Fruit fly (Drosophila melanogaster) whole organism, embryonic: ENCODE results near the gene CG6005.

Experiments used
- Adf1 ChIP-seq: fragments of 200-800 bp; sonication (Bioruptor generic); IDR thresholded peaks from 2 replicates; pipeline ENCODE4 v1.3.6; 2022; ENCODE audit warnings: missing biosample characterization, missing genetic modification characterization
- Blimp-1 ChIP-seq: fragments of 200-800 bp; sonication (Bioruptor generic); optimal IDR thresholded peaks from 3 replicates; lab custom pipeline; 2018; ENCODE audit warnings: missing biosample characterization, missing genetic modification characterization, mild to moderate bottlenecking, moderate library complexity, missing genetic modification reagents
- CG10321 ChIP-seq: fragments of 200-800 bp; sonication (Bioruptor generic); IDR thresholded peaks from 2 replicates; pipeline ENCODE4 v1.3.6; 2022; ENCODE audit warnings: missing biosample characterization, missing genetic modification characterization
- CG10959 ChIP-seq: fragments of 200-800 bp; sonication (Bioruptor generic); IDR thresholded peaks from 2 replicates; pipeline ENCODE4 v1.3.6; 2022; ENCODE audit warnings: missing biosample characterization, missing genetic modification characterization
- CG12299 ChIP-seq: fragments of 200-800 bp; sonication (Bioruptor generic); optimal IDR thresholded peaks from 2 replicates; lab custom pipeline; 2018; ENCODE audit warnings: missing biosample characterization, mild to moderate bottlenecking, missing genetic modification characterization
- CG13775 ChIP-seq: fragments of 200-800 bp; sonication (Bioruptor generic); optimal IDR thresholded peaks from 3 replicates; lab custom pipeline; 2017; ENCODE audit warnings: missing biosample characterization, mild to moderate bottlenecking, missing genetic modification characterization
- CG14965 ChIP-seq: fragments of 200-800 bp; sonication (Bioruptor generic); optimal IDR thresholded peaks from 2 replicates; lab custom pipeline; 2016; ENCODE audit warnings: missing biosample characterization, missing genetic modification characterization, borderline replicate concordance
- CG15479 ChIP-seq: fragments of 200-800 bp; sonication (Bioruptor generic); optimal IDR thresholded peaks from 3 replicates; lab custom pipeline; 2019; ENCODE audit warnings: missing biosample characterization, mild to moderate bottlenecking, missing genetic modification characterization, moderate library complexity
- CG15514 ChIP-seq: fragments of 200-800 bp; sonication (Bioruptor generic); optimal IDR thresholded peaks from 3 replicates; lab custom pipeline; 2017; ENCODE audit warnings: missing biosample characterization, missing genetic modification characterization, mild to moderate bottlenecking, moderate library complexity, missing genetic modification reagents
- CG1602 ChIP-seq: fragments of 200-800 bp; sonication (Bioruptor generic); optimal IDR thresholded peaks from 3 replicates; lab custom pipeline; 2016; ENCODE audit warnings: missing biosample characterization, missing genetic modification characterization
- CG17385 ChIP-seq: fragments of 200-800 bp; sonication (Bioruptor generic); optimal IDR thresholded peaks from 3 replicates; lab custom pipeline; 2018; ENCODE audit warnings: missing biosample characterization, mild to moderate bottlenecking, missing genetic modification characterization
- CG17912 ChIP-seq: fragments of 200-800 bp; sonication (Bioruptor generic); optimal IDR thresholded peaks from 2 replicates; lab custom pipeline; 2018; ENCODE audit warnings: missing biosample characterization, mild to moderate bottlenecking, missing genetic modification characterization
- CG18619 ChIP-seq: fragments of 200-800 bp; sonication (Bioruptor generic); optimal IDR thresholded peaks from 3 replicates; lab custom pipeline; 2017; ENCODE audit warnings: missing biosample characterization, mild to moderate bottlenecking, missing genetic modification characterization
- CG2129 ChIP-seq: fragments of 200-800 bp; sonication (Bioruptor generic); IDR thresholded peaks from 2 replicates; pipeline ENCODE4 v1.3.6; 2022; ENCODE audit warnings: missing biosample characterization, missing genetic modification characterization; ENCODE audit not compliant: partially characterized antibody
- CG34224 ChIP-seq: fragments of 200-800 bp; sonication (Bioruptor generic); IDR thresholded peaks from 3 replicates; pipeline ENCODE4 v1.3.6; 2022; ENCODE audit warnings: missing biosample characterization, missing genetic modification characterization; ENCODE audit not compliant: partially characterized antibody
- CG4360 ChIP-seq: fragments of 200-800 bp; sonication (Bioruptor generic); IDR thresholded peaks from 2 replicates; pipeline ENCODE4 v1.3.6; 2022; ENCODE audit warnings: missing biosample characterization, missing genetic modification characterization
- CG6254 ChIP-seq: fragments of 200-800 bp; sonication (Bioruptor generic); optimal IDR thresholded peaks from 3 replicates; lab custom pipeline; 2017; ENCODE audit warnings: mild to moderate bottlenecking, missing biosample characterization, missing genetic modification reagents, missing genetic modification characterization
- CG6683 ChIP-seq: fragments of 200-800 bp; sonication (Bioruptor generic); optimal IDR thresholded peaks from 2 replicates; lab custom pipeline; 2017; ENCODE audit warnings: missing biosample characterization, mild to moderate bottlenecking, missing genetic modification characterization, missing genetic modification reagents
- CG9437 ChIP-seq: fragments of 200-800 bp; sonication (Bioruptor generic); optimal IDR thresholded peaks from 2 replicates; lab custom pipeline; 2018; ENCODE audit warnings: missing biosample characterization, mild to moderate bottlenecking, missing genetic modification characterization
- Deaf1 ChIP-seq: fragments of 200-800 bp; optimal IDR thresholded peaks from 3 replicates; lab custom pipeline; 2019; ENCODE audit warnings: missing biosample characterization, mild to moderate bottlenecking, missing genetic modification characterization, moderate library complexity
- Dll ChIP-seq: fragments of 200-800 bp; sonication (Bioruptor generic); IDR thresholded peaks from 4 replicates; pipeline ENCODE4 v1.3.6; 2022; ENCODE audit warnings: missing biosample characterization, missing genetic modification characterization; ENCODE audit not compliant: partially characterized antibody
- Eip74EF ChIP-seq, 2 experiments: fragments of 200-800 bp in 1 of 2; fragments of >200 bp in 1 of 2; sonication (Bioruptor generic) in 1 of 2; optimal IDR thresholded peaks; 2 replicates each; lab custom pipeline; 2017 to 2019; ENCODE audit warnings: missing biosample characterization in 2 of 2, missing genetic modification characterization in 2 of 2, mild to moderate bottlenecking in 1 of 2, moderate library complexity in 1 of 2
- Elba2 ChIP-seq: fragments of 200-800 bp; sonication (Bioruptor generic); optimal IDR thresholded peaks from 3 replicates; lab custom pipeline; 2016; ENCODE audit warnings: missing biosample characterization, missing genetic modification characterization
- Fer1 ChIP-seq: fragments of 200-800 bp; sonication (Bioruptor generic); optimal IDR thresholded peaks from 2 replicates; lab custom pipeline; 2017; ENCODE audit warnings: missing biosample characterization, mild to moderate bottlenecking, missing genetic modification characterization
- Hand ChIP-seq: fragments of 200-800 bp; sonication (Bioruptor generic); optimal IDR thresholded peaks from 2 replicates; lab custom pipeline; 2017; ENCODE audit warnings: mild to moderate bottlenecking, missing biosample characterization, missing genetic modification reagents, missing genetic modification characterization
- Hey ChIP-seq: fragments of 200-800 bp; sonication (Bioruptor generic); optimal IDR thresholded peaks from 3 replicates; lab custom pipeline; 2018; ENCODE audit warnings: missing biosample characterization, mild to moderate bottlenecking, missing genetic modification characterization
- Hr3 ChIP-seq: fragments of 200-800 bp; sonication (Bioruptor generic); optimal IDR thresholded peaks from 3 replicates; lab custom pipeline; 2016; ENCODE audit warnings: missing biosample characterization, missing genetic modification characterization
- Nf-YC ChIP-seq: fragments of 200-800 bp; optimal IDR thresholded peaks from 3 replicates; lab custom pipeline; 2019; ENCODE audit warnings: missing biosample characterization, mild to moderate bottlenecking, missing genetic modification characterization, moderate library complexity
- ara ChIP-seq: fragments of 200-800 bp; sonication (Bioruptor generic); IDR thresholded peaks from 2 replicates; pipeline ENCODE4 v1.3.6; 2022; ENCODE audit warnings: missing biosample characterization, missing genetic modification characterization
- az2 ChIP-seq: fragments of 200-800 bp; sonication (Bioruptor generic); optimal IDR thresholded peaks from 3 replicates; lab custom pipeline; 2016; ENCODE audit warnings: missing biosample characterization, missing genetic modification characterization
- bab2 ChIP-seq: fragments of 200-800 bp; sonication (Bioruptor generic); optimal IDR thresholded peaks from 2 replicates; lab custom pipeline; 2016; ENCODE audit warnings: missing biosample characterization, missing genetic modification characterization
- bowl ChIP-seq: fragments of 200-800 bp; sonication (Bioruptor generic); IDR thresholded peaks from 2 replicates; pipeline ENCODE4 v1.3.6; 2022; ENCODE audit warnings: missing biosample characterization, missing genetic modification characterization
- ci ChIP-seq: fragments of 200-800 bp; sonication (Bioruptor generic); IDR thresholded peaks from 3 replicates; pipeline ENCODE4 v1.3.6; 2022; ENCODE audit warnings: missing biosample characterization, missing genetic modification characterization
- cwo ChIP-seq: fragments of 200-800 bp; sonication (Bioruptor generic); optimal IDR thresholded peaks from 3 replicates; lab custom pipeline; 2017; ENCODE audit warnings: missing biosample characterization, missing genetic modification characterization, mild to moderate bottlenecking, moderate library complexity, missing genetic modification reagents
- dati ChIP-seq: fragments of 200-800 bp; sonication (Bioruptor generic); IDR thresholded peaks from 2 replicates; pipeline ENCODE4 v1.3.6; 2022; ENCODE audit warnings: missing biosample characterization, missing genetic modification characterization
- disco-r ChIP-seq: fragments of 200-800 bp; sonication (Bioruptor generic); optimal IDR thresholded peaks from 2 replicates; lab custom pipeline; 2016; ENCODE audit warnings: missing biosample characterization, missing genetic modification characterization
- gce ChIP-seq: fragments of 200-800 bp; sonication (Bioruptor generic); IDR thresholded peaks from 3 replicates; pipeline ENCODE4 v1.3.6; 2022; ENCODE audit warnings: missing biosample characterization, missing genetic modification characterization
- ham ChIP-seq: fragments of 200-800 bp; sonication (Bioruptor generic); IDR thresholded peaks from 2 replicates; pipeline ENCODE4 v1.3.6; 2022; ENCODE audit warnings: missing biosample characterization, missing genetic modification characterization
- nerfin-1 ChIP-seq: fragments of 200-800 bp; sonication (Bioruptor generic); optimal IDR thresholded peaks from 3 replicates; lab custom pipeline; 2019; ENCODE audit warnings: missing biosample characterization, mild to moderate bottlenecking, missing genetic modification characterization, moderate library complexity
- nom ChIP-seq: fragments of 200-800 bp; sonication (Bioruptor generic); optimal IDR thresholded peaks from 2 replicates; lab custom pipeline; 2017; ENCODE audit warnings: missing biosample characterization, missing genetic modification characterization, mild to moderate bottlenecking, moderate library complexity, missing genetic modification reagents
- pb ChIP-seq: fragments of 200-800 bp; sonication (Bioruptor generic); optimal IDR thresholded peaks from 3 replicates; lab custom pipeline; 2016; ENCODE audit warnings: missing biosample characterization, missing genetic modification characterization
- pho ChIP-seq: fragments of 200-800 bp; sonication (Bioruptor generic); optimal IDR thresholded peaks from 2 replicates; lab custom pipeline; 2016; ENCODE audit warnings: missing biosample characterization, missing genetic modification characterization
- pita ChIP-seq: fragments of 200-800 bp; sonication (Bioruptor generic); optimal IDR thresholded peaks from 2 replicates; lab custom pipeline; 2017; ENCODE audit warnings: missing biosample characterization, mild to moderate bottlenecking, missing genetic modification characterization
- pros ChIP-seq: fragments of 200-800 bp; sonication (Bioruptor generic); optimal IDR thresholded peaks from 3 replicates; lab custom pipeline; 2019; ENCODE audit warnings: missing biosample characterization, mild to moderate bottlenecking, missing genetic modification characterization, moderate library complexity
- rib ChIP-seq: fragments of 200-800 bp; sonication (Bioruptor generic); IDR thresholded peaks from 2 replicates; pipeline ENCODE4 v1.3.6; 2022; ENCODE audit warnings: missing biosample characterization, missing genetic modification characterization
- sens-2 ChIP-seq: fragments of 200-800 bp; sonication (Bioruptor generic); IDR thresholded peaks from 2 replicates; pipeline ENCODE4 v1.3.6; 2022; ENCODE audit warnings: missing biosample characterization, missing genetic modification characterization
- sim ChIP-seq: fragments of 200-800 bp; sonication (Bioruptor generic); IDR thresholded peaks from 2 replicates; pipeline ENCODE4 v1.3.6; 2022; ENCODE audit warnings: missing biosample characterization, missing genetic modification characterization
- so ChIP-seq: fragments of 200-800 bp; sonication (Bioruptor generic); IDR thresholded peaks from 3 replicates; pipeline ENCODE4 v1.3.6; 2022; ENCODE audit warnings: missing biosample characterization, missing genetic modification characterization
- stc ChIP-seq: fragments of 200-800 bp; sonication (Bioruptor generic); IDR thresholded peaks from 2 replicates; pipeline ENCODE4 v1.3.6; 2022; ENCODE audit warnings: missing biosample characterization, missing genetic modification characterization

Gene CG6005

dm6 chr3R:19017318-19018043 lies 6.3 kb downstream of the CG6005 start (continued):
- TF ChIP-seq so (GFP tag; lab: Robert Waterston, UW) (no peak), CG14965 (no peak), CG15514 (GFP tag; lab: Kevin White, UChicago) (peak; percentile 98), Blimp-1 (no peak), Deaf1 (peak; percentile 97), CG9437 (GFP tag; lab: Kevin White, UChicago) (peak; percentile 84), Hey (tag; lab: Kevin White, UChicago) (no peak), bowl (GFP tag; lab: Robert Waterston, UW) (no peak), Fer1 (GFP tag; lab: Kevin White, UChicago) (peak; percentile 10), nerfin-1 (tag; lab: Kevin White, UChicago) (peak; percentile 97), az2 (GFP tag; lab: Kevin White, UChicago) (no peak), sim (GFP tag; lab: Robert Waterston, UW) (no peak), Adf1 (GFP tag; lab: Robert Waterston, UW) (peak; percentile 75), sens-2 (no peak), CG15479 (GFP tag; lab: Kevin White, UChicago) (no peak), nom (no peak), pros (GFP tag; lab: Kevin White, UChicago) (peak; percentile 80), CG17912 (GFP tag; lab: Kevin White, UChicago) (no peak), CG10959 (GFP tag; lab: Robert Waterston, UW) (no peak), CG2129 (GFP tag; lab: Robert Waterston, UW) (no peak), CG34224 (GFP tag; lab: Robert Waterston, UW) (0 out of 3 replicates have a peak, but pooled peaks have one; percentile 9), CG17385 (GFP tag; lab: Kevin White, UChicago) (no peak), dati (GFP tag; lab: Robert Waterston, UW) (no peak), bab2 (no peak), pb (GFP tag; lab: Kevin White, UChicago) (no peak), CG6254 (GFP tag; lab: Kevin White, UChicago) (no peak), rib (GFP tag; lab: Robert Waterston, UW) (no peak), CG4360 (peak; percentile 87), CG1602 (GFP tag; lab: Kevin White, UChicago) (no peak), Hr3 (GFP tag; lab: Kevin White, UChicago) (no peak), pho (GFP tag; lab: Kevin White, UChicago) (no peak), pita (peak; percentile 18), Elba2 (no peak), Hand (GFP tag; lab: Kevin White, UChicago) (no peak), ci (GFP tag; lab: Robert Waterston, UW) (0 out of 3 replicates have a peak, but pooled peaks have one; percentile 31), CG6683 (GFP tag; lab: Kevin White, UChicago) (no peak), cwo (no peak), CG10321 (GFP tag; lab: Robert Waterston, UW) (no peak), Dll (GFP tag; lab: Robert Waterston, UW) (peak; percentile 41; the same call in 1 of the 4 replicates), stc (GFP tag; lab: Robert Waterston, UW) (no peak), gce (no peak), Nf-YC (tag; lab: Kevin White, UChicago) (peak; percentile 44), CG18619 (GFP tag; lab: Kevin White, UChicago) (no peak), ham (GFP tag; lab: Robert Waterston, UW) (no peak), Eip74EF (GFP tag; optimal IDR thresholded peaks at IDR 0.05; lab: Kevin White, UChicago) (no peak), disco-r (GFP tag; lab: Kevin White, UChicago) (no peak), CG13775 (GFP tag; lab: Kevin White, UChicago) (no peak), CG12299 (no peak), ara (GFP tag; lab: Robert Waterston, UW) (no peak)
